Worm (Caenorhabditis elegans) whole organism, L1 larva: ENCODE measurements around the gene Y50D7A.10.

Experiments used
- nhr-77 ChIP-seq: fragments of 150-350 bp; optimal IDR thresholded peaks from 2 replicates; lab custom pipeline; 2014; ENCODE audit warnings: missing biosample characterization, missing genetic modification characterization
- vab-15 ChIP-seq: sonication (generic microtip); optimal IDR thresholded peaks from 2 replicates; lab custom pipeline; 2017; ENCODE audit warnings: missing genotype, mild to moderate bottlenecking, missing genetic modification characterization, missing compliant biosample characterization

DNA sequence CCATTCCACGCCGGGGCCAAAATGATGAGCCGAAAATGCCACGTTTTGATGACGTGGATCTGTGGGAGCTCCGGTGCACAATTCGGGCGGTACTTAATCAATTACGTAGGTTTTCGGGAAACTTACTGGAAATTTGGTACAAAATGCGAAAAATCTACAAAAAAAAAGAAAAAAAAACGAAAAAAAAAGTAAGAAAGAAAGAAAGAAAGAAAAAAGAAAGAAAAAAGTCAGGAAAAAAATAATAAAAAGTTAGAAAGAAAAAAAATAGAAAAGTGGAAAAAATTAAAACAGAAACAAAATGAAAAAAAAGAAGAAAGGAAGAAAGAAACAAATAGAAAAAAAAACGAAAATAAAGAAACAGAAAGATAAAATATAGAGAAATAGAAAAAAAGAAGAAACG lies 2.4 kb upstream of the Y50D7A.10 start:
- TF ChIP-seq nhr-77 (tag; lab: Kevin White, UChicago) (no peak), vab-15 (tag; lab: Kevin White, UChicago) (no peak)
